Fruit fly (Drosophila melanogaster) whole organism, embryonic: ENCODE results near the gene CG4991.

Experiments used
- B-H1 ChIP-seq: fragments of 200-800 bp; sonication (Bioruptor generic); IDR thresholded peaks from 3 replicates; pipeline ENCODE4 v1.3.6; 2022; ENCODE audit warnings: missing biosample characterization, missing genetic modification characterization
- CG34376 ChIP-seq: fragments of 200-800 bp; sonication (Bioruptor generic); optimal IDR thresholded peaks from 2 replicates; lab custom pipeline; 2018; ENCODE audit warnings: missing biosample characterization, mild to moderate bottlenecking, missing genetic modification characterization
- CG8281 ChIP-seq: fragments of 200-800 bp; sonication (Bioruptor generic); optimal IDR thresholded peaks from 2 replicates; lab custom pipeline; 2018; ENCODE audit warnings: missing biosample characterization, mild to moderate bottlenecking, missing genetic modification characterization, moderate library complexity
- MBD-R2 ChIP-seq: fragments of 200-800 bp; sonication (Bioruptor generic); IDR thresholded peaks from 2 replicates; pipeline ENCODE4 v1.3.6; 2022; ENCODE audit warnings: missing biosample characterization, missing genetic modification characterization
- chn ChIP-seq: fragments of 200-800 bp; sonication (Bioruptor generic); optimal IDR thresholded peaks from 2 replicates; lab custom pipeline; 2016; ENCODE audit warnings: missing biosample characterization, missing genetic modification characterization
- knrl ChIP-seq: fragments of 200-800 bp; sonication (Bioruptor generic); IDR thresholded peaks from 3 replicates; pipeline ENCODE4 v1.3.6; 2022; ENCODE audit warnings: missing biosample characterization, missing genetic modification characterization; ENCODE audit not compliant: partially characterized antibody
- row ChIP-seq: fragments of 200-800 bp; sonication (Bioruptor generic); IDR thresholded peaks from 3 replicates; pipeline ENCODE4 v1.3.6; 2022; ENCODE audit warnings: missing biosample characterization, missing genetic modification characterization

DNA sequence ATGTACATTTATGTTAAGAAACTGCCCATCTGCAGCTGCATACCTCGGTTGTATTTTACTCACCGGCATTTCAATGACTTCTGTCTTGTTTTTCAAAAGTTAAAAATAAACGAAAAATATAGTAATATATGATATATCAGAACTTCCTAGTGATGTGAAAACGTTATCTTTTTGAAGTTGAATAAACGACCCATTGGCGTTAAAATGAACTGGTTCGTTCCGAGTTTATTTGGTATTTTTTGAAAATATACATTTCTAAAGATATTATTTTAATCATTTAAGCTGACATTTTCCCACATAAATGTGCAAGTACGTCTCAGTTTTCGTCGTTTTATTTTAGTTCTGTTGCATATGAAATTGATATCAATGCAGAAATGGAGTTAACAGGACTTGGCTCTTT, 14.1 kb downstream of the CG4991 start, which contains the start of gene Arpc3B:
- no peak for TF ChIP-seq CG8281 (tag; lab: Kevin White, UChicago)
- TF ChIP-seq knrl = peak; percentile 5; the same call in 1 of the 3 replicates
- TF ChIP-seq chn (GFP tag; lab: Kevin White, UChicago) = no peak
- TF ChIP-seq CG34376 (GFP tag; lab: Kevin White, UChicago) = no peak
- TF ChIP-seq MBD-R2 = no peak
- no peak for TF ChIP-seq B-H1 (GFP tag; lab: Robert Waterston, UW)
- TF ChIP-seq row = no peak
